Fruit fly (Drosophila melanogaster): ENCODE data around the gene RpS19a.

Gene RpS19a

DNA sequence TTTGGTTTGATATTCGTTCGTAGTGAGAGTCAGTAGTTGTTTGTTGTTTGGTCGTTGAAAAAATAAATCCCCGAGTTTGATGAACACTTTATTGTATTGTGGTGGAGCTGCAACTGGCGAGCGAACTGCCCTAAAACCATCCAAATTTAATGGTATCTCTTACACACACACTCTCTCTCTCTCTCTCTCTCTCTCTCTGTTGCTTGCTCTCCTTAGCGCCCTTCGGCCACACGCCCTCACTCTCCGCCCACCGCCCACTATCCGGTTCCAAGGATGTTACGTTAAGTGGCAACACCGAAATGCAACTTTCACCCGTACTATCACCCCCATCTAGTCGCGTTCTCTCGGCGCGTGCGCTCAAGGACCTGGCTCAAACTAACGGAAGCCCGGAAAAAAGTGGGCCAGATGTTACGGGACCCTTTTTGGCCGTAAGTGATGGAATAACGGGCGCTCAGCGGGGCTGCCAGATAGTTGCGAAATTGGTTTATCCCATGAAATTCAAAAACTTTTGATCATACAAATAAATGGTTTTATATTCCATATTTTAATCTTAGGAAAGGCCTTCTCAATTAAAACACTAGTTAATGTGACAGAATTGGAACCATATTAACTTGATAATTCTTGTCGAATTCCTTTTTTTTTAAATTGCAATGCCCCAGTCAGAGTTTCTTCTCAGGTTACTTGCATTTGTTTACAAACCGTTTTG is 49.9 kb downstream of the RpS19a start:
- TF ChIP-seq CG8159 (tag; optimal IDR thresholded peaks at IDR 0.05) (no peak), Pif1B (GFP tag; optimal IDR thresholded peaks at IDR 0.05) (no peak), CG14655 (GFP tag; optimal IDR thresholded peaks at IDR 0.05) (no peak), CG10348 (GFP tag; IDR thresholded peaks at IDR 0.05) (no peak), CG32121 (GFP tag; IDR thresholded peaks at IDR 0.05) (no peak), CG17806 (tag; optimal IDR thresholded peaks at IDR 0.05) (no peak)

DNA sequence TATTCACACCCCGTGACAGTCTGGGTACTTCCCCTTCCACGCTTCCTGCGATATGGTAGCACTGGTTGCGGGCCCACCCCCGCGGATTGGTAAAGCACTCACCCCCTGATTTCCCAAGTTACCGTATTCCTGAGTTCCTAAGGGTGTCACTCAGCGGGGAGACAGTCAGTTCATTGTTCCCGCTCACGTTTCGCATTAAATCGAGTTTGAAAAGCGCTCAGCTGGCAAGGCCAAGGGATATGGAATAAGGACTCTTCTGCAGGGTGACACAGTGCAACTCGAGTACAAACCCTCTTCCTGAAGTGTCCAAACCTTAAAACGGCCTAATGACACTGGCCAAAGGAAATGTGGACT is 50.4 kb downstream of the RpS19a start:
- TF ChIP-seq CG10348 (GFP tag; IDR thresholded peaks at IDR 0.05) (no peak), CG34367 (tag; optimal IDR thresholded peaks at IDR 0.05) (no peak)
